Worm (Caenorhabditis elegans) whole organism, L3 larva: ENCODE measurements around the gene oac-46.

Source experiments
- R02D3.7 ChIP-seq: fragments of 150-350 bp; optimal IDR thresholded peaks from 2 replicates; lab custom pipeline; 2014; ENCODE audit warnings: missing biosample characterization, missing genetic modification characterization
- ZK546.5 ChIP-seq: sonication (generic microtip); optimal IDR thresholded peaks from 2 replicates; lab custom pipeline; 2017; ENCODE audit warnings: missing biosample characterization, missing genetic modification characterization
- aly-2 ChIP-seq: fragments of 150-350 bp; optimal IDR thresholded peaks from 2 replicates; lab custom pipeline; 2014; ENCODE audit warnings: missing biosample characterization, missing genetic modification characterization
- ama-1 ChIP-seq: fragments of 150-350 bp; optimal IDR thresholded peaks from 2 replicates; lab custom pipeline; 2018
- ceh-16 ChIP-seq: sonication (generic microtip); optimal IDR thresholded peaks from 2 replicates; lab custom pipeline; 2017; ENCODE audit warnings: missing biosample characterization, missing genetic modification characterization
- ceh-28 ChIP-seq: fragments of 150-350 bp; optimal IDR thresholded peaks from 2 replicates; lab custom pipeline; 2014; ENCODE audit warnings: missing biosample characterization, missing genetic modification reagents, missing genetic modification characterization
- ceh-82 ChIP-seq: fragments of 150-350 bp; optimal IDR thresholded peaks from 2 replicates; lab custom pipeline; 2014; ENCODE audit warnings: missing biosample characterization, missing genetic modification characterization
- ceh-9 ChIP-seq: sonication (generic microtip); optimal IDR thresholded peaks from 2 replicates; lab custom pipeline; 2018; ENCODE audit warnings: missing biosample characterization, missing genetic modification characterization
- daf-12 ChIP-seq: fragments of 150-350 bp; optimal IDR thresholded peaks from 2 replicates; lab custom pipeline; 2014; ENCODE audit warnings: missing biosample characterization, missing genetic modification reagents, missing genetic modification characterization
- egl-27 ChIP-seq: sonication (generic microtip); optimal IDR thresholded peaks from 4 replicates; lab custom pipeline; 2017; ENCODE audit warnings: missing biosample characterization, missing genetic modification reagents, missing genetic modification characterization
- egl-5 ChIP-seq: fragments of 150-350 bp; optimal IDR thresholded peaks from 2 replicates; lab custom pipeline; 2017; ENCODE audit warnings: missing biosample characterization, missing genetic modification reagents, missing genetic modification characterization, inconsistent platforms
- elt-1 ChIP-seq: fragments of 150-350 bp; optimal IDR thresholded peaks from 2 replicates; lab custom pipeline; 2014; ENCODE audit warnings: missing biosample characterization, missing genetic modification characterization
- elt-2 ChIP-seq: sonication (generic microtip); optimal IDR thresholded peaks from 2 replicates; lab custom pipeline; 2016; ENCODE audit warnings: missing genetic modification reagents, mild to moderate bottlenecking, missing genetic modification characterization, missing compliant biosample characterization
- elt-3 ChIP-seq, 3 experiments: fragments of 150-350 bp in 1 of 3; sonication (generic microtip) in 2 of 3; optimal IDR thresholded peaks; 2 replicates in 2 of 3; 4 replicates in 1 of 3; lab custom pipeline; 2014 to 2017; ENCODE audit warnings: missing biosample characterization in 3 of 3, missing genetic modification characterization in 3 of 3
- eor-1 ChIP-seq, 2 experiments: fragments of 150-350 bp; optimal IDR thresholded peaks; 2 replicates each; lab custom pipeline; 2014 to 2018; ENCODE audit warnings: missing biosample characterization in 2 of 2, missing genetic modification characterization in 2 of 2
- fkh-10 ChIP-seq: sonication (generic microtip); optimal IDR thresholded peaks from 2 replicates; lab custom pipeline; 2017; ENCODE audit warnings: missing biosample characterization, missing genetic modification reagents, missing genetic modification characterization
- fkh-2 ChIP-seq: fragments of 150-350 bp; optimal IDR thresholded peaks from 2 replicates; lab custom pipeline; 2014; ENCODE audit warnings: missing biosample characterization, missing genetic modification reagents, missing genetic modification characterization
- fos-1 ChIP-seq: fragments of 150-350 bp; optimal IDR thresholded peaks from 2 replicates; lab custom pipeline; 2014; ENCODE audit warnings: missing biosample characterization, missing genetic modification characterization
- hmg-11 ChIP-seq: sonication (generic microtip); optimal IDR thresholded peaks from 2 replicates; lab custom pipeline; 2016; ENCODE audit warnings: missing genetic modification characterization, missing compliant biosample characterization
- jun-1 ChIP-seq: fragments of 150-350 bp; optimal IDR thresholded peaks from 2 replicates; lab custom pipeline; 2014; ENCODE audit warnings: missing biosample characterization, missing genetic modification reagents, missing genetic modification characterization
- lin-15B ChIP-seq: fragments of 150-350 bp; optimal IDR thresholded peaks from 2 replicates; lab custom pipeline; 2014; ENCODE audit warnings: missing biosample characterization, missing genetic modification characterization
- lin-39 ChIP-seq: fragments of 150-350 bp; optimal IDR thresholded peaks from 2 replicates; lab custom pipeline; 2018; ENCODE audit warnings: missing biosample characterization, missing genetic modification reagents, missing genetic modification characterization
- lsy-12 ChIP-seq: sonication (generic microtip); optimal IDR thresholded peaks from 2 replicates; lab custom pipeline; 2016; ENCODE audit warnings: mild to moderate bottlenecking, missing genetic modification characterization, missing compliant biosample characterization
- mdl-1 ChIP-seq: fragments of 150-350 bp; optimal IDR thresholded peaks from 2 replicates; lab custom pipeline; 2014; ENCODE audit warnings: missing biosample characterization, missing genetic modification characterization
- mml-1 ChIP-seq: fragments of 150-350 bp; sonication (generic microtip); optimal IDR thresholded peaks from 3 replicates; lab custom pipeline; 2014; ENCODE audit warnings: missing biosample characterization, missing genetic modification characterization
- nfya-1 ChIP-seq: sonication (generic microtip); optimal IDR thresholded peaks from 2 replicates; lab custom pipeline; 2017; ENCODE audit warnings: missing genetic modification characterization, mild to moderate bottlenecking, missing compliant biosample characterization, antibody characterized with exemption, moderate library complexity; ENCODE audit not compliant: insufficient read depth
- nhr-11 ChIP-seq: fragments of 150-350 bp; optimal IDR thresholded peaks from 2 replicates; lab custom pipeline; 2014; ENCODE audit warnings: missing biosample characterization, missing genetic modification characterization
- nhr-12 ChIP-seq: fragments of 150-350 bp; optimal IDR thresholded peaks from 2 replicates; lab custom pipeline; 2014; ENCODE audit warnings: missing biosample characterization, missing genetic modification characterization
- nhr-23 ChIP-seq: fragments of 150-350 bp; optimal IDR thresholded peaks from 2 replicates; lab custom pipeline; 2014; ENCODE audit warnings: missing biosample characterization, missing genetic modification reagents, missing genetic modification characterization
- nhr-237 ChIP-seq: fragments of 150-350 bp; optimal IDR thresholded peaks from 2 replicates; lab custom pipeline; 2014; ENCODE audit warnings: missing biosample characterization, missing genetic modification characterization
- nhr-25 ChIP-seq: sonication (generic microtip); optimal IDR thresholded peaks from 2 replicates; lab custom pipeline; 2017; ENCODE audit warnings: missing biosample characterization, missing genetic modification characterization
- nhr-28 ChIP-seq: fragments of 150-350 bp; optimal IDR thresholded peaks from 2 replicates; lab custom pipeline; 2014; ENCODE audit warnings: missing biosample characterization, missing genetic modification characterization
- nhr-43 ChIP-seq: sonication (generic microtip); optimal IDR thresholded peaks from 2 replicates; lab custom pipeline; 2016; ENCODE audit warnings: mild to moderate bottlenecking, missing genetic modification characterization, missing compliant biosample characterization; ENCODE audit not compliant: poor library complexity, severe bottlenecking
- nhr-67 ChIP-seq: fragments of 150-350 bp; optimal IDR thresholded peaks from 2 replicates; lab custom pipeline; 2014; ENCODE audit warnings: missing biosample characterization, missing genetic modification characterization
- nhr-76 ChIP-seq: fragments of 150-350 bp; sonication (generic microtip); optimal IDR thresholded peaks from 5 replicates; lab custom pipeline; 2014; ENCODE audit warnings: missing biosample characterization, missing genetic modification characterization
- nhr-77 ChIP-seq: fragments of 150-350 bp; optimal IDR thresholded peaks from 2 replicates; lab custom pipeline; 2014; ENCODE audit warnings: missing biosample characterization, missing genetic modification characterization
- pha-4 ChIP-seq: fragments of 150-350 bp; optimal IDR thresholded peaks from 2 replicates; lab custom pipeline; 2014; ENCODE audit warnings: missing biosample characterization, missing genetic modification reagents, missing genetic modification characterization
- pqm-1 ChIP-seq: fragments of 150-350 bp; optimal IDR thresholded peaks from 2 replicates; lab custom pipeline; 2017; ENCODE audit warnings: missing biosample characterization, missing genetic modification characterization, inconsistent platforms
- sea-2 ChIP-seq: fragments of 150-350 bp; sonication (generic microtip); optimal IDR thresholded peaks from 4 replicates; lab custom pipeline; 2014; ENCODE audit warnings: missing biosample characterization, missing genetic modification reagents, missing genetic modification characterization
- skn-1 ChIP-seq: fragments of 150-350 bp; optimal IDR thresholded peaks from 2 replicates; lab custom pipeline; 2014; ENCODE audit warnings: missing biosample characterization, missing genetic modification characterization
- snpc-4 ChIP-seq: fragments of 150-350 bp; optimal IDR thresholded peaks from 2 replicates; lab custom pipeline; 2014; ENCODE audit warnings: missing biosample characterization, missing genetic modification characterization
- tbx-2 ChIP-seq: sonication (generic microtip); optimal IDR thresholded peaks from 2 replicates; lab custom pipeline; 2016; ENCODE audit warnings: mild to moderate bottlenecking, missing genetic modification characterization, missing compliant biosample characterization
- unc-39 ChIP-seq: sonication (generic microtip); optimal IDR thresholded peaks from 4 replicates; lab custom pipeline; 2017; ENCODE audit warnings: missing biosample characterization, missing genetic modification characterization
- unc-62 ChIP-seq: fragments of 150-350 bp; sonication (generic microtip); optimal IDR thresholded peaks from 4 replicates; lab custom pipeline; 2014; ENCODE audit warnings: missing biosample characterization, missing genetic modification reagents, missing genetic modification characterization
- zag-1 ChIP-seq: fragments of 150-350 bp; optimal IDR thresholded peaks from 2 replicates; lab custom pipeline; 2014; ENCODE audit warnings: missing biosample characterization, missing genetic modification characterization
- ztf-11 ChIP-seq: fragments of 150-350 bp; optimal IDR thresholded peaks from 2 replicates; lab custom pipeline; 2014; ENCODE audit warnings: missing biosample characterization, missing genetic modification characterization
- ztf-4 ChIP-seq: fragments of 150-350 bp; optimal IDR thresholded peaks from 2 replicates; lab custom pipeline; 2014; ENCODE audit warnings: missing biosample characterization, missing genetic modification characterization

Gene oac-46

ce11 chrII:8814231-8814630, 37.7 kb downstream of the oac-46 start:
- TF ChIP-seq nhr-43 (tag; lab: Kevin White, UChicago) (peak; percentile 25), snpc-4 (no peak), elt-3 (tag; optimal IDR thresholded peaks at IDR 0.05; lab: Kevin White, UChicago) (peak in 1 of 3 experiments; percentile 20), R02D3.7 (tag; lab: Kevin White, UChicago) (no peak)
- TF ChIP-seq, all 47 proteins: peak for 2

ce11 chrII:8813659-8814058, 38.2 kb downstream of the oac-46 start:
- no peak for TF ChIP-seq unc-62 (GFP tag; lab: Kevin White, UChicago)
- no peak for TF ChIP-seq egl-27
- no peak for TF ChIP-seq nhr-77
- TF ChIP-seq ceh-82 (tag; lab: Kevin White, UChicago), result no peak
- no peak for TF ChIP-seq daf-12
- TF ChIP-seq nhr-237, result no peak
- TF ChIP-seq fkh-10, result no peak
- TF ChIP-seq tbx-2 (tag; lab: Kevin White, UChicago), result no peak
- no peak for TF ChIP-seq ZK546.5 (tag; lab: Kevin White, UChicago)
- no peak for TF ChIP-seq eor-1 (tag; optimal IDR thresholded peaks at IDR 0.05; lab: Kevin White, UChicago)
- no peak for TF ChIP-seq mml-1 (tag; lab: Kevin White, UChicago)
- peak; percentile 86 for TF ChIP-seq nhr-23 (tag; lab: Kevin White, UChicago)
- no peak for TF ChIP-seq ceh-9 (tag; lab: Kevin White, UChicago)
- TF ChIP-seq nhr-43 (tag; lab: Kevin White, UChicago), result peak; percentile 98
- no peak for TF ChIP-seq aly-2 (tag; lab: Kevin White, UChicago)
- peak; percentile 61 for TF ChIP-seq jun-1 (tag; lab: Kevin White, UChicago)
- TF ChIP-seq elt-2 (tag; lab: Kevin White, UChicago), result no peak
- TF ChIP-seq ztf-11 (tag; lab: Kevin White, UChicago), result no peak
- no peak for TF ChIP-seq nhr-67 (tag; lab: Kevin White, UChicago)
- peak; percentile 73 for TF ChIP-seq nhr-25
- no peak for TF ChIP-seq pha-4
- TF ChIP-seq fos-1, result no peak
- no peak for TF ChIP-seq unc-39 (tag; lab: Kevin White, UChicago)
- TF ChIP-seq zag-1 (tag; lab: Kevin White, UChicago), result no peak
- TF ChIP-seq R02D3.7 (tag; lab: Kevin White, UChicago), result no peak
- peak; percentile 21 for TF ChIP-seq nfya-1 (tag; lab: Kevin White, UChicago)
- peak; percentile 30 for TF ChIP-seq nhr-76 (tag; lab: Kevin White, UChicago)
- no peak for TF ChIP-seq ama-1 (lab: Kevin White, UChicago)
- TF ChIP-seq egl-5 (tag; lab: Kevin White, UChicago), result no peak
- TF ChIP-seq ceh-28, result peak; percentile 27
- TF ChIP-seq elt-3 (tag; optimal IDR thresholded peaks at IDR 0.05; lab: Kevin White, UChicago), result peak in 2 of 3 experiments; percentile 60 to 88
- peak; percentile 22 for TF ChIP-seq lin-39
- no peak for TF ChIP-seq mdl-1 (tag; lab: Kevin White, UChicago)
- TF ChIP-seq lin-15B, result no peak
- no peak for TF ChIP-seq snpc-4
- TF ChIP-seq nhr-12 (tag; lab: Kevin White, UChicago), result no peak
- no peak for TF ChIP-seq fkh-2 (tag; lab: Kevin White, UChicago)
- no peak for TF ChIP-seq hmg-11 (tag; lab: Kevin White, UChicago)
- no peak for TF ChIP-seq ceh-16 (tag; lab: Kevin White, UChicago)
- no peak for TF ChIP-seq ztf-4
- TF ChIP-seq sea-2 (GFP tag; lab: Kevin White, UChicago), result no peak
- no peak for TF ChIP-seq skn-1
- TF ChIP-seq lsy-12 (tag; lab: Kevin White, UChicago), result no peak
- no peak for TF ChIP-seq pqm-1
- peak; percentile 55 for TF ChIP-seq elt-1 (tag; lab: Kevin White, UChicago)
- TF ChIP-seq nhr-11 (tag; lab: Kevin White, UChicago), result peak; percentile 30
- no peak for TF ChIP-seq nhr-28 (tag; lab: Kevin White, UChicago)
